Worm (Caenorhabditis elegans): ENCODE data around the gene tbc-8.

Gene tbc-8

DNA sequence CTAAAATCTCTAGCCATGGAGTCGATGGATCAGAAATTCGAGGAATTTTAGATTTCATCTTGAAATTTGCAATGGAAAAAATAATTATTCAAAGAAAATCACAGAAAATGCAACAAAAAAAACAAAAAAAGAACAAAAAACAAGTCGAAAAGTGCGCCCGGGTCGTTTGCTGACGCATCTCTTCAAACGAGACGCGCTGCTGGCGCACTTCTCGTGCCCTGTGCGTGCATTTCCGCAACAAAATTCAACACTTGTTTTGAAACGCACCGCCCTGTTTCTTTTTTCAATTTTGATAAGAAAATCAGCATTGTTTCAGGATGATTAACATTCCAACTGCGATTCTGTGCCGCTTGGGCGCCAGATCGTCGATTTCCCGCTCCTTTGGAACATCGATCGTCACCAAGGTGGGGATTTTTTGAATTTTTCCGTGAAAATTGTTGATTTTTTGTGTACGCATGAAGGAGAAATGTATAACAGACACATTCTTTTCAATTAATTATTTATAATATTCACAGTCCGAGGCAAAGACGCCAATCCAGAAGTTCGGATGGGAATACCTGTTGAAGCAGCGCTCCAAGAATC, 30.7 kb upstream of the tbc-8 start, which contains the start of the genes jmjd-4 and mev-1 (continued):
- no peak for TF ChIP-seq zag-1 (tag; optimal IDR thresholded peaks at IDR 0.05)
- TF ChIP-seq dmd-9 (GFP tag; IDR thresholded peaks at IDR 0.05), result no peak
- no peak for TF ChIP-seq Y48G9A.11 (GFP tag; IDR thresholded peaks at IDR 0.05)
- TF ChIP-seq pha-4 (GFP tag; IDR thresholded peaks at IDR 0.05), result peak; percentile 76; the same call in 1 of the 2 replicates
- no peak for TF ChIP-seq pha-4 (tag; optimal IDR thresholded peaks at IDR 0.05)
- no peak for TF ChIP-seq aly-2 (tag; optimal IDR thresholded peaks at IDR 0.05)
- no peak for TF ChIP-seq F44E2.7 (GFP tag; IDR thresholded peaks at IDR 0.05)
- peak; percentile 40 for TF ChIP-seq nhr-25 (tag; optimal IDR thresholded peaks at IDR 0.05; ENCODE audit: borderline replicate concordance, insufficient read depth)
- TF ChIP-seq arid-1 (GFP tag; conservative IDR thresholded peaks at IDR 0.05), result peak; percentile 80; the same call in 1 of the 2 replicates
- no peak for TF ChIP-seq dmd-8 (GFP tag; IDR thresholded peaks at IDR 0.05)
- peak; percentile 86 for TF ChIP-seq ceh-20 (GFP tag; IDR thresholded peaks at IDR 0.05)
- TF ChIP-seq spr-1 (tag; optimal IDR thresholded peaks at IDR 0.05), result peak; percentile 80
- no peak for TF ChIP-seq lin-15B (tag; optimal IDR thresholded peaks at IDR 0.05)
- TF ChIP-seq daf-12 (tag; optimal IDR thresholded peaks at IDR 0.05), result no peak
- TF ChIP-seq ceh-62 (tag; optimal IDR thresholded peaks at IDR 0.05), result no peak
- peak; percentile 10 for TF ChIP-seq zip-2 (tag; optimal IDR thresholded peaks at IDR 0.05)
- TF ChIP-seq ztf-11 (tag; optimal IDR thresholded peaks at IDR 0.05), result no peak
- TF ChIP-seq R02D3.7 (tag; optimal IDR thresholded peaks at IDR 0.05), result no peak
- peak; percentile 69 for TF ChIP-seq php-3 (GFP tag; IDR thresholded peaks at IDR 0.05)
- no peak for TF ChIP-seq lin-39 (tag; optimal IDR thresholded peaks at IDR 0.05)
- no peak for TF ChIP-seq nhr-10 (tag; optimal IDR thresholded peaks at IDR 0.05)
- peak; percentile 88 for TF ChIP-seq mep-1 (tag; optimal IDR thresholded peaks at IDR 0.05)
- TF ChIP-seq nhr-41 (GFP tag; IDR thresholded peaks at IDR 0.05), result peak; percentile 49; the same call in 1 of the 2 replicates
- TF ChIP-seq tag-97 (GFP tag; IDR thresholded peaks at IDR 0.05), result no peak
- 0 out of 2 replicates have a peak, but pooled peaks have one; percentile 67 for TF ChIP-seq daf-19 (GFP tag; conservative IDR thresholded peaks at IDR 0.05)
- TF ChIP-seq D1046.2 (GFP tag; IDR thresholded peaks at IDR 0.05), result 0 out of 2 replicates have a peak, but pooled peaks have one; percentile 52
- no peak for TF ChIP-seq daf-8 (GFP tag; IDR thresholded peaks at IDR 0.05)
- TF ChIP-seq lim-7 (GFP tag; IDR thresholded peaks at IDR 0.05), result no peak
- TF ChIP-seq Y105C5A.15 (GFP tag; IDR thresholded peaks at IDR 0.05), result no peak
- TF ChIP-seq duxl-1 (tag; optimal IDR thresholded peaks at IDR 0.05; ENCODE audit: poor library complexity), result peak; percentile 77
- TF ChIP-seq zfp-3 (GFP tag; conservative IDR thresholded peaks at IDR 0.05), result peak; percentile 78
- TF ChIP-seq saeg-2 (GFP tag; IDR thresholded peaks at IDR 0.05), result 0 out of 2 replicates have a peak, but pooled peaks have one; percentile 35
- 0 out of 2 replicates have a peak, but pooled peaks have one; percentile 67 for TF ChIP-seq nhr-42 (GFP tag; IDR thresholded peaks at IDR 0.05)
- no peak for TF ChIP-seq gei-8 (GFP tag; optimal IDR thresholded peaks at IDR 0.05)
- TF ChIP-seq nhr-237 (tag; optimal IDR thresholded peaks at IDR 0.05), result no peak
- TF ChIP-seq F26F4.8 (GFP tag; conservative IDR thresholded peaks at IDR 0.05), result no peak
- TF ChIP-seq mdl-1 (tag; optimal IDR thresholded peaks at IDR 0.05), result peak in 1 of 2 experiments; percentile 42
- TF ChIP-seq F37D6.2 (tag; optimal IDR thresholded peaks at IDR 0.05), result peak; percentile 72
- TF ChIP-seq attf-4 (tag; optimal IDR thresholded peaks at IDR 0.05), result no peak
- peak; percentile 64 for TF ChIP-seq nhr-6 (tag; optimal IDR thresholded peaks at IDR 0.05)
- peak; percentile 71 for TF ChIP-seq nhr-77 (tag; optimal IDR thresholded peaks at IDR 0.05)
- 0 out of 2 replicates have a peak, but pooled peaks have one; percentile 21 for TF ChIP-seq vab-7 (GFP tag; IDR thresholded peaks at IDR 0.05)
- TF ChIP-seq mdt-29 (GFP tag; IDR thresholded peaks at IDR 0.05), result peak; percentile 78
- TF ChIP-seq tra-1 (GFP tag; IDR thresholded peaks at IDR 0.05), result peak; percentile 82
- TF ChIP-seq F10B5.3 (tag; optimal IDR thresholded peaks at IDR 0.05), result peak; percentile 45
- TF ChIP-seq snpc-1.2 (GFP tag; IDR thresholded peaks at IDR 0.05), result 0 out of 2 replicates have a peak, but pooled peaks have one; percentile 39
- TF ChIP-seq nhr-11 (tag; optimal IDR thresholded peaks at IDR 0.05), result peak; percentile 61
- peak; percentile 5 for TF ChIP-seq ztf-7 (tag; optimal IDR thresholded peaks at IDR 0.05)
- TF ChIP-seq daf-16 (GFP tag; optimal IDR thresholded peaks at IDR 0.05), result peak in 1 of 2 experiments; percentile 55
- TF ChIP-seq daf-16 (tag; optimal IDR thresholded peaks at IDR 0.05), result peak; percentile 84
- peak; percentile 85 to 99 for TF ChIP-seq hif-1 (tag; optimal IDR thresholded peaks at IDR 0.05)

All from whole organism, L4 larva.